Worm (Caenorhabditis elegans) whole organism, young adult: Measurements from ENCODE around the gene T05B4.13.

Source experiments
- B0019.2 ChIP-seq: fragments of 200-800 bp; sonication (Bioruptor generic); conservative IDR thresholded peaks from 2 replicates; pipeline ENCODE4 v1.3.6; 2022; ENCODE audit warnings: missing genetic modification reagents, missing genetic modification characterization, missing compliant biosample characterization
- B0035.1 ChIP-seq: sonication (generic microtip); optimal IDR thresholded peaks from 2 replicates; lab custom pipeline; 2016; ENCODE audit warnings: missing genetic modification characterization, mild to moderate bottlenecking, missing compliant biosample characterization, missing genotype, missing genetic modification reagents
- B0336.3 ChIP-seq: fragments of 200-800 bp; sonication (Bioruptor generic); IDR thresholded peaks from 2 replicates; pipeline ENCODE4 v1.3.6; 2022; ENCODE audit warnings: missing genetic modification characterization, missing compliant biosample characterization
- D2030.7 ChIP-seq: fragments of 200-800 bp; sonication (Bioruptor generic); IDR thresholded peaks from 2 replicates; pipeline ENCODE4 v1.3.6; 2022; ENCODE audit warnings: missing genetic modification reagents, missing genetic modification characterization, missing compliant biosample characterization
- F22D6.2 ChIP-seq: sonication (generic microtip); optimal IDR thresholded peaks from 2 replicates; lab custom pipeline; 2016; ENCODE audit warnings: mild to moderate bottlenecking, missing genetic modification characterization, missing compliant biosample characterization
- F23B12.7 ChIP-seq: sonication (generic microtip); optimal IDR thresholded peaks from 2 replicates; lab custom pipeline; 2017; ENCODE audit warnings: missing genetic modification characterization, mild to moderate bottlenecking, missing compliant biosample characterization, antibody characterized with exemption, moderate library complexity; ENCODE audit not compliant: insufficient read depth
- F37B4.10 ChIP-seq: fragments of 200-800 bp; sonication (Bioruptor generic); IDR thresholded peaks from 2 replicates; pipeline ENCODE4 v1.3.6; 2022; ENCODE audit warnings: missing genetic modification characterization, missing compliant biosample characterization
- F57A8.1 ChIP-seq: fragments of 200-800 bp; sonication (Bioruptor generic); optimal IDR thresholded peaks from 2 replicates; lab custom pipeline; 2018; ENCODE audit warnings: mild to moderate bottlenecking, missing genetic modification characterization, moderate library complexity, missing compliant biosample characterization
- F57C9.4 ChIP-seq: sonication (generic microtip); optimal IDR thresholded peaks from 2 replicates; lab custom pipeline; 2017; ENCODE audit warnings: mild to moderate bottlenecking, missing genetic modification characterization, missing compliant biosample characterization
- K12H6.12 ChIP-seq: fragments of 200-800 bp; sonication (Bioruptor generic); optimal IDR thresholded peaks from 2 replicates; lab custom pipeline; 2018; ENCODE audit warnings: mild to moderate bottlenecking, missing genetic modification characterization, missing compliant biosample characterization
- Y56A3A.18 ChIP-seq: fragments of 200-800 bp; sonication (Bioruptor generic); IDR thresholded peaks from 2 replicates; pipeline ENCODE4 v1.3.6; 2022; ENCODE audit warnings: missing genetic modification reagents, missing genetic modification characterization, missing compliant biosample characterization
- Y67H2A.10 ChIP-seq: fragments of 200-800 bp; sonication (Bioruptor generic); conservative IDR thresholded peaks from 2 replicates; pipeline ENCODE4 v1.3.6; 2022; ENCODE audit warnings: missing genetic modification reagents, missing genetic modification characterization, missing compliant biosample characterization
- Y79H2A.3 ChIP-seq: fragments of 200-800 bp; sonication (Bioruptor generic); conservative IDR thresholded peaks from 2 replicates; pipeline ENCODE4 v1.3.6; 2022; ENCODE audit warnings: missing genetic modification reagents, missing genetic modification characterization, missing compliant biosample characterization
- ZK185.1 ChIP-seq: sonication (generic microtip); optimal IDR thresholded peaks from 2 replicates; lab custom pipeline; 2016; ENCODE audit warnings: mild to moderate bottlenecking, missing genetic modification characterization, missing compliant biosample characterization; ENCODE audit not compliant: poor library complexity, severe bottlenecking
- atf-7 ChIP-seq: sonication (generic microtip); optimal IDR thresholded peaks from 2 replicates; lab custom pipeline; 2017; ENCODE audit warnings: mild to moderate bottlenecking, missing genetic modification characterization, missing compliant biosample characterization
- attf-5 ChIP-seq: fragments of 200-800 bp; sonication (Bioruptor generic); optimal IDR thresholded peaks from 2 replicates; lab custom pipeline; 2018; ENCODE audit warnings: mild to moderate bottlenecking, missing genetic modification characterization, missing compliant biosample characterization
- attf-6 ChIP-seq: fragments of 200-800 bp; sonication (Bioruptor generic); IDR thresholded peaks from 2 replicates; pipeline ENCODE4 v1.3.6; 2022; ENCODE audit warnings: missing genetic modification reagents, missing genetic modification characterization, missing compliant biosample characterization
- bed-1 ChIP-seq: fragments of 200-800 bp; sonication (Bioruptor generic); IDR thresholded peaks from 2 replicates; pipeline ENCODE4 v1.3.6; 2022; ENCODE audit warnings: missing genetic modification reagents, missing genetic modification characterization, missing compliant biosample characterization
- cebp-1 ChIP-seq, 2 experiments: fragments of 200-800 bp in 1 of 2; sonication (Bioruptor generic) in 1 of 2; sonication (generic microtip) in 1 of 2; IDR thresholded peaks in 1 of 2; optimal IDR thresholded peaks in 1 of 2; 2 replicates each; pipeline versions ENCODE4 v1.3.6 to Lab custom; 2017 to 2022; ENCODE audit warnings: missing compliant biosample characterization in 2 of 2, missing genetic modification characterization in 2 of 2, mild to moderate bottlenecking in 1 of 2, missing genetic modification reagents in 1 of 2, moderate library complexity in 1 of 2
- ceh-58 ChIP-seq: fragments of 200-800 bp; sonication (Bioruptor generic); IDR thresholded peaks from 2 replicates; pipeline ENCODE4 v1.3.6; 2022; ENCODE audit warnings: missing genetic modification characterization, missing compliant biosample characterization
- dpff-1 ChIP-seq: sonication (generic microtip); optimal IDR thresholded peaks from 2 replicates; lab custom pipeline; 2017; ENCODE audit warnings: mild to moderate bottlenecking, missing genetic modification characterization, missing compliant biosample characterization
- dpl-1 ChIP-seq: fragments of 150-350 bp; optimal IDR thresholded peaks from 2 replicates; lab custom pipeline; 2014; ENCODE audit warnings: missing biosample characterization, missing genetic modification reagents, missing genetic modification characterization
- egrh-3 ChIP-seq: fragments of 200-800 bp; sonication (Bioruptor generic); IDR thresholded peaks from 2 replicates; pipeline ENCODE4 v1.3.6; 2022; ENCODE audit warnings: missing genetic modification reagents, missing genetic modification characterization, missing compliant biosample characterization
- him-1 ChIP-seq: sonication (generic microtip); optimal IDR thresholded peaks from 2 replicates; lab custom pipeline; 2016; ENCODE audit warnings: missing genotype, missing genetic modification reagents, missing genetic modification characterization, missing compliant biosample characterization
- hlh-26 ChIP-seq: fragments of 200-800 bp; sonication (Bioruptor generic); conservative IDR thresholded peaks from 2 replicates; pipeline ENCODE4 v1.3.6; 2022; ENCODE audit warnings: missing genetic modification reagents, missing genetic modification characterization, missing compliant biosample characterization
- hrde-1 ChIP-seq: sonication (generic microtip); optimal IDR thresholded peaks from 2 replicates; lab custom pipeline; 2016; ENCODE audit warnings: missing genetic modification characterization, mild to moderate bottlenecking, missing compliant biosample characterization, moderate library complexity, missing genotype, missing genetic modification reagents, borderline replicate concordance
- hsf-1 ChIP-seq: fragments of 200-800 bp; sonication (Bioruptor generic); IDR thresholded peaks from 2 replicates; pipeline ENCODE4 v1.3.6; 2022; ENCODE audit warnings: missing genetic modification reagents, missing genetic modification characterization, missing compliant biosample characterization
- let-607 ChIP-seq, 2 experiments: fragments of 200-800 bp in 1 of 2; sonication (Bioruptor generic) in 1 of 2; sonication (generic microtip) in 1 of 2; optimal IDR thresholded peaks; 2 replicates each; lab custom pipeline; 2016 to 2018; ENCODE audit warnings: mild to moderate bottlenecking in 2 of 2, missing compliant biosample characterization in 2 of 2, missing genetic modification characterization in 2 of 2, moderate library complexity in 2 of 2, missing genotype in 1 of 2
- lin-26 ChIP-seq: fragments of 200-800 bp; sonication (Bioruptor generic); IDR thresholded peaks from 2 replicates; pipeline ENCODE4 v1.3.6; 2022; ENCODE audit warnings: missing genetic modification reagents, missing genetic modification characterization, missing compliant biosample characterization
- lin-35 ChIP-seq, 3 experiments: fragments of 150-350 bp in 2 of 3; sonication (generic microtip) in 1 of 3; optimal IDR thresholded peaks; 2 replicates each; lab custom pipeline; 2014 to 2018; ENCODE audit warnings: missing biosample characterization in 3 of 3, missing genetic modification characterization in 3 of 3, missing genetic modification reagents in 3 of 3
- mcd-1 ChIP-seq: fragments of 200-800 bp; sonication (Bioruptor generic); IDR thresholded peaks from 2 replicates; pipeline ENCODE4 v1.3.6; 2022; ENCODE audit warnings: missing genetic modification reagents, missing genetic modification characterization, missing compliant biosample characterization
- mes-4 ChIP-seq: sonication (generic microtip); optimal IDR thresholded peaks from 2 replicates; lab custom pipeline; 2016; ENCODE audit warnings: missing genotype, missing genetic modification characterization, missing compliant biosample characterization
- mxl-1 ChIP-seq: sonication (generic microtip); optimal IDR thresholded peaks from 2 replicates; lab custom pipeline; 2016; ENCODE audit warnings: missing genetic modification characterization, missing compliant biosample characterization
- nfya-2 ChIP-seq: fragments of 200-800 bp; sonication (Bioruptor generic); IDR thresholded peaks from 2 replicates; pipeline ENCODE4 v1.3.6; 2022; ENCODE audit warnings: missing genetic modification reagents, missing genetic modification characterization, missing compliant biosample characterization
- nhr-27 ChIP-seq: fragments of 200-800 bp; sonication (Bioruptor generic); optimal IDR thresholded peaks from 2 replicates; lab custom pipeline; 2018; ENCODE audit warnings: mild to moderate bottlenecking, missing genetic modification characterization, moderate library complexity, missing compliant biosample characterization
- pbrm-1 ChIP-seq: fragments of 200-800 bp; sonication (Bioruptor generic); IDR thresholded peaks from 2 replicates; pipeline ENCODE4 v1.3.6; 2022; ENCODE audit warnings: missing genetic modification reagents, missing genetic modification characterization, missing compliant biosample characterization
- pha-4 ChIP-seq: fragments of 150-350 bp; sonication (generic microtip); optimal IDR thresholded peaks from 2 replicates; lab custom pipeline; 2014; ENCODE audit warnings: missing biosample characterization, missing genetic modification reagents, missing genetic modification characterization
- repo-1 ChIP-seq: sonication (generic microtip); optimal IDR thresholded peaks from 2 replicates; lab custom pipeline; 2017; ENCODE audit warnings: mild to moderate bottlenecking, missing genetic modification characterization, missing compliant biosample characterization
- rpc-1 ChIP-seq, 2 experiments: fragments of 150-350 bp in 1 of 2; sonication (generic microtip) in 1 of 2; optimal IDR thresholded peaks; 2 replicates each; lab custom pipeline; 2014 to 2018; ENCODE audit warnings: missing biosample characterization in 1 of 2, missing genetic modification characterization in 1 of 2, missing genetic modification reagents in 1 of 2, missing genotype in 1 of 2
- sdz-38 ChIP-seq: sonication (generic microtip); optimal IDR thresholded peaks from 2 replicates; lab custom pipeline; 2016; ENCODE audit warnings: missing genotype, missing genetic modification characterization, missing compliant biosample characterization
- snpc-1.3 ChIP-seq: sonication (generic microtip); optimal IDR thresholded peaks from 2 replicates; lab custom pipeline; 2017; ENCODE audit warnings: missing genetic modification characterization, mild to moderate bottlenecking, missing compliant biosample characterization, antibody characterized with exemption, moderate library complexity, missing genotype, missing genetic modification reagents; ENCODE audit not compliant: insufficient read depth
- snpc-3.4 ChIP-seq: sonication (generic microtip); optimal IDR thresholded peaks from 2 replicates; lab custom pipeline; 2017; ENCODE audit warnings: missing genetic modification characterization, mild to moderate bottlenecking, missing compliant biosample characterization, antibody characterized with exemption, moderate library complexity, missing genotype, missing genetic modification reagents
- somi-1 ChIP-seq: fragments of 200-800 bp; sonication (Bioruptor generic); optimal IDR thresholded peaks from 2 replicates; lab custom pipeline; 2018; ENCODE audit warnings: mild to moderate bottlenecking, missing genetic modification characterization, missing compliant biosample characterization
- sptf-2 ChIP-seq: fragments of 200-800 bp; sonication (Bioruptor generic); optimal IDR thresholded peaks from 2 replicates; lab custom pipeline; 2018; ENCODE audit warnings: mild to moderate bottlenecking, missing genetic modification characterization, missing compliant biosample characterization
- zfh-2 ChIP-seq: fragments of 200-800 bp; sonication (Bioruptor generic); conservative IDR thresholded peaks from 2 replicates; pipeline ENCODE4 v1.3.6; 2022; ENCODE audit warnings: missing genetic modification reagents, missing genetic modification characterization, missing compliant biosample characterization
- ztf-22 ChIP-seq: fragments of 200-800 bp; sonication (Bioruptor generic); optimal IDR thresholded peaks from 2 replicates; lab custom pipeline; 2018; ENCODE audit warnings: mild to moderate bottlenecking, missing genetic modification characterization, moderate library complexity, missing compliant biosample characterization
- ztf-3 ChIP-seq: fragments of 200-800 bp; sonication (Bioruptor generic); optimal IDR thresholded peaks from 2 replicates; lab custom pipeline; 2018; ENCODE audit warnings: mild to moderate bottlenecking, missing genetic modification characterization, missing compliant biosample characterization

Gene T05B4.13

ce11 chrV:4175624-4176023, 48.3 kb upstream of the T05B4.13 start, which contains the start of the genes coh-4 and pid-5 (continued):
- peak; percentile 69; the same call in 1 of the 2 replicates for TF ChIP-seq attf-6 (GFP tag; lab: Robert Waterston, UW)
- TF ChIP-seq Y67H2A.10 (GFP tag; lab: Robert Waterston, UW), result no peak
- no peak for TF ChIP-seq let-607 (tag; optimal IDR thresholded peaks at IDR 0.05; lab: Kevin White, UChicago)
- no peak for TF ChIP-seq atf-7 (tag; lab: Kevin White, UChicago)
- TF ChIP-seq B0336.3 (GFP tag; lab: Robert Waterston, UW), result peak; percentile 74
- peak; percentile 71 for TF ChIP-seq hsf-1 (GFP tag; lab: Robert Waterston, UW)
- TF ChIP-seq nfya-2 (GFP tag; lab: Robert Waterston, UW), result no peak
- no peak for TF ChIP-seq attf-5
- no peak for TF ChIP-seq ztf-22 (GFP tag; lab: Kevin White, UChicago)
- peak; percentile 83 for TF ChIP-seq B0019.2 (GFP tag; lab: Robert Waterston, UW)
- TF ChIP-seq pbrm-1 (GFP tag; lab: Robert Waterston, UW), result peak; percentile 61
- TF ChIP-seq F23B12.7 (tag; lab: Kevin White, UChicago), result peak; percentile 36
- TF ChIP-seq D2030.7 (GFP tag; lab: Robert Waterston, UW), result peak; percentile 95
- TF ChIP-seq mes-4 (tag; lab: Kevin White, UChicago), result no peak
- no peak for TF ChIP-seq Y79H2A.3 (GFP tag; lab: Robert Waterston, UW)
- no peak for TF ChIP-seq pha-4
- TF ChIP-seq lin-26 (GFP tag; lab: Robert Waterston, UW), result no peak
- no peak for TF ChIP-seq F22D6.2 (tag; lab: Kevin White, UChicago)
- TF ChIP-seq ceh-58 (GFP tag; lab: Robert Waterston, UW), result no peak
- no peak for TF ChIP-seq repo-1 (tag; lab: Kevin White, UChicago)
- no peak for TF ChIP-seq mxl-1 (tag; lab: Kevin White, UChicago)
- no peak for TF ChIP-seq ZK185.1
- peak; percentile 83 for TF ChIP-seq mcd-1
- no peak for TF ChIP-seq bed-1
- TF ChIP-seq cebp-1 (GFP tag; IDR thresholded peaks at IDR 0.05; lab: Robert Waterston, UW), result no peak
- no peak for TF ChIP-seq cebp-1 (tag; optimal IDR thresholded peaks at IDR 0.05; lab: Kevin White, UChicago)
- no peak for TF ChIP-seq sdz-38 (tag; lab: Kevin White, UChicago)
- TF ChIP-seq ztf-3 (GFP tag; lab: Kevin White, UChicago), result no peak
- no peak for TF ChIP-seq dpff-1
- no peak for TF ChIP-seq F57C9.4
- no peak for TF ChIP-seq Y56A3A.18 (GFP tag; lab: Robert Waterston, UW)
- peak; percentile 5 for TF ChIP-seq him-1 (tag; lab: Kevin White, UChicago)
- peak; percentile 22 for TF ChIP-seq hrde-1 (tag; lab: Kevin White, UChicago)
- no peak for TF ChIP-seq hlh-26
- TF ChIP-seq zfh-2, result no peak
- no peak for TF ChIP-seq egrh-3 (GFP tag; lab: Robert Waterston, UW)
- TF ChIP-seq, all 124 proteins: peak for 42

ce11 chrV:4170138-4170537, 42.8 kb upstream of the T05B4.13 start, which contains the start of gene Y45G5AM.7:
Gene Y45G5AM.7 (minus strand): TSS chrV:4170238.
- no peak for TF ChIP-seq nhr-27

ce11 chrV:4169658-4170057, 42.3 kb upstream of the T05B4.13 start:
- TF ChIP-seq sptf-2 (GFP tag; lab: Kevin White, UChicago), result no peak
- TF ChIP-seq snpc-1.3, result no peak
- no peak for TF ChIP-seq K12H6.12 (tag; lab: Kevin White, UChicago)
- no peak for TF ChIP-seq lin-35 (GFP tag; optimal IDR thresholded peaks at IDR 0.05; lab: Kevin White, UChicago)
- TF ChIP-seq F37B4.10 (GFP tag; lab: Robert Waterston, UW), result no peak
- peak; percentile 2 for TF ChIP-seq dpl-1 (GFP tag; lab: Kevin White, UChicago)
- TF ChIP-seq rpc-1 (optimal IDR thresholded peaks at IDR 0.05; lab: Kevin White, UChicago), result no peak
- no peak for TF ChIP-seq rpc-1 (tag; optimal IDR thresholded peaks at IDR 0.05; lab: Kevin White, UChicago)
- no peak for TF ChIP-seq somi-1
- no peak for TF ChIP-seq F57A8.1 (GFP tag; lab: Kevin White, UChicago)
- peak; percentile 8 for TF ChIP-seq snpc-3.4 (tag; lab: Kevin White, UChicago)
- no peak for TF ChIP-seq B0019.2 (GFP tag; lab: Robert Waterston, UW)
- TF ChIP-seq B0035.1, result no peak
